Worm (Caenorhabditis elegans) whole organism, L4 larva: ENCODE results near the gene mrps-11.

Experiments used
- D1046.2 ChIP-seq: fragments of 200-800 bp; sonication (Bioruptor generic); IDR thresholded peaks from 2 replicates; pipeline ENCODE4 v1.3.6; 2022; ENCODE audit warnings: missing genetic modification characterization, missing compliant biosample characterization
- Y48G9A.11 ChIP-seq: fragments of 200-800 bp; sonication (Bioruptor generic); IDR thresholded peaks from 2 replicates; pipeline ENCODE4 v1.3.6; 2022; ENCODE audit warnings: missing genetic modification reagents, missing genetic modification characterization, missing compliant biosample characterization
- aha-1 ChIP-seq: fragments of 150-350 bp; peaks from one replicate; lab custom pipeline; 2014; ENCODE audit warnings: missing biosample characterization, missing genetic modification characterization
- ceh-20 ChIP-seq: fragments of 200-800 bp; sonication (Bioruptor generic); IDR thresholded peaks from 2 replicates; pipeline ENCODE4 v1.3.6; 2022; ENCODE audit warnings: missing genetic modification reagents, missing genetic modification characterization, missing compliant biosample characterization
- ceh-32 ChIP-seq: sonication (generic microtip); optimal IDR thresholded peaks from 2 replicates; lab custom pipeline; 2016; ENCODE audit warnings: mild to moderate bottlenecking, missing genetic modification characterization, missing compliant biosample characterization; ENCODE audit not compliant: poor library complexity
- daf-12 ChIP-seq: fragments of 150-350 bp; optimal IDR thresholded peaks from 2 replicates; lab custom pipeline; 2014; ENCODE audit warnings: missing biosample characterization, missing genetic modification reagents, missing genetic modification characterization
- daf-16 ChIP-seq, 3 experiments: sonication (generic microtip); optimal IDR thresholded peaks; 2 replicates each; lab custom pipeline; 2016 to 2017; ENCODE audit warnings: missing genetic modification characterization in 3 of 3, missing genetic modification reagents in 3 of 3, mild to moderate bottlenecking in 2 of 3, missing compliant biosample characterization in 2 of 3, missing biosample characterization in 1 of 3, moderate library complexity in 1 of 3
- fos-1 ChIP-seq: fragments of 150-350 bp; optimal IDR thresholded peaks from 2 replicates; lab custom pipeline; 2014; ENCODE audit warnings: missing biosample characterization, missing genetic modification characterization
- lin-13 ChIP-seq: fragments of 150-350 bp; optimal IDR thresholded peaks from 2 replicates; lab custom pipeline; 2014; ENCODE audit warnings: missing biosample characterization, missing genetic modification reagents, missing genetic modification characterization
- lin-39 ChIP-seq: fragments of 150-350 bp; optimal IDR thresholded peaks from 2 replicates; lab custom pipeline; 2014; ENCODE audit warnings: missing biosample characterization, missing genetic modification reagents, missing genetic modification characterization
- mdt-29 ChIP-seq: fragments of 200-800 bp; sonication (Bioruptor generic); IDR thresholded peaks from 2 replicates; pipeline ENCODE4 v1.3.6; 2022; ENCODE audit warnings: missing genetic modification reagents, missing genetic modification characterization, missing compliant biosample characterization
- mxl-2 ChIP-seq: fragments of 200-800 bp; sonication (Bioruptor generic); conservative IDR thresholded peaks from 2 replicates; pipeline ENCODE4 v1.3.6; 2022; ENCODE audit warnings: missing genetic modification reagents, missing genetic modification characterization, missing compliant biosample characterization
- nhr-11 ChIP-seq: fragments of 150-350 bp; optimal IDR thresholded peaks from 2 replicates; lab custom pipeline; 2014; ENCODE audit warnings: missing biosample characterization, missing genetic modification characterization
- nhr-6 ChIP-seq: fragments of 150-350 bp; optimal IDR thresholded peaks from 2 replicates; lab custom pipeline; 2014; ENCODE audit warnings: missing biosample characterization, missing genetic modification characterization
- pqm-1 ChIP-seq: sonication (generic microtip); optimal IDR thresholded peaks from 2 replicates; lab custom pipeline; 2017; ENCODE audit warnings: missing biosample characterization, missing genetic modification characterization
- tag-97 ChIP-seq: fragments of 200-800 bp; sonication (Bioruptor generic); IDR thresholded peaks from 2 replicates; pipeline ENCODE4 v1.3.6; 2022; ENCODE audit warnings: missing genetic modification characterization, missing compliant biosample characterization

Gene mrps-11

DNA sequence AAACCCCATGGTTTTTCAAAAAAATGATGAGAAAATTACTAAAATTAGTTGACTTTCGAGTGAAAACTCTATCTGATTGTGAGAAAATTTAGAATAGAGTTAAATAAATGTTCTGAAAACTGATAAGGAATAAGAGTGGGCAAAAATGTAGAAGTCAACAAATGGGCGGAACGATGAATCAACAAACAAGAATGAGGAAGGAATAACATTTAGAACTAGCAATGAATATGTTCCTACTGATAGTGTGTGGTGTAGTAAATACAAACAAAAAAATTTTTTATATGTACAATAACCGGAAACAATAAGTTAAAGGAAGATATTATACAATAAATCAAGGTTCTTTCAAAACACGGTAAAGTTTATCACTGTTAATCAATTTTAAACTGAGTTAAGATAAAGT is 50.7 kb downstream of the mrps-11 start, which contains the start of gene pals-39:
pals-39 (minus strand) TSS at position 101 of the 400 bp plus-strand sequence.
- no peak for TF ChIP-seq aha-1 (tag; lab: Kevin White, UChicago)
- no peak for TF ChIP-seq lin-39 (tag; lab: Kevin White, UChicago)
- no peak for TF ChIP-seq ceh-20
- TF ChIP-seq daf-16 (GFP tag; optimal IDR thresholded peaks at IDR 0.05; lab: Kevin White, UChicago) = no peak
- TF ChIP-seq daf-16 (tag; optimal IDR thresholded peaks at IDR 0.05; lab: Kevin White, UChicago) = peak; percentile 64
- TF ChIP-seq nhr-6 (tag; lab: Kevin White, UChicago) = no peak
- TF ChIP-seq D1046.2 (GFP tag; lab: Robert Waterston, UW) = no peak
- no peak for TF ChIP-seq tag-97 (GFP tag; lab: Robert Waterston, UW)
- TF ChIP-seq pqm-1 = peak; percentile 21
- no peak for TF ChIP-seq fos-1 (tag; lab: Kevin White, UChicago)
- no peak for TF ChIP-seq mxl-2 (GFP tag; lab: Robert Waterston, UW)
- no peak for TF ChIP-seq Y48G9A.11 (GFP tag; lab: Robert Waterston, UW)
- TF ChIP-seq mdt-29 (GFP tag; lab: Robert Waterston, UW) = no peak
- TF ChIP-seq nhr-11 (tag; lab: Kevin White, UChicago) = no peak
- no peak for TF ChIP-seq daf-12 (tag; lab: Kevin White, UChicago)
- TF ChIP-seq lin-13 (GFP tag; lab: Kevin White, UChicago) = no peak
- no peak for TF ChIP-seq ceh-32 (tag; lab: Kevin White, UChicago)
- TF ChIP-seq, all 104 proteins: peak for 2
